Worm (Caenorhabditis elegans) whole organism, mixed stage, embryonic: ENCODE measurements around the gene C47E12.2.

Experiments
- M03D4.4 ChIP-seq: sonication (generic microtip); optimal IDR thresholded peaks from 2 replicates; lab custom pipeline; 2017; ENCODE audit warnings: mild to moderate bottlenecking, missing genetic modification characterization, missing compliant biosample characterization
- blmp-1 ChIP-seq: fragments of 150-350 bp; optimal IDR thresholded peaks from 2 replicates; lab custom pipeline; 2014; ENCODE audit warnings: missing biosample characterization, missing genetic modification characterization
- ces-1 ChIP-seq: fragments of 150-350 bp; optimal IDR thresholded peaks from 2 replicates; lab custom pipeline; 2014; ENCODE audit warnings: missing biosample characterization, missing genetic modification reagents, missing genetic modification characterization
- flh-1 ChIP-seq: fragments of 200-800 bp; sonication (Bioruptor generic); optimal IDR thresholded peaks from 2 replicates; lab custom pipeline; 2018; ENCODE audit warnings: mild to moderate bottlenecking, missing genetic modification characterization, moderate library complexity, missing compliant biosample characterization
- lin-13 ChIP-seq: fragments of 150-350 bp; optimal IDR thresholded peaks from 2 replicates; lab custom pipeline; 2014; ENCODE audit warnings: missing biosample characterization, missing genetic modification characterization
- nhr-237 ChIP-seq: fragments of 150-350 bp; optimal IDR thresholded peaks from 2 replicates; lab custom pipeline; 2014; ENCODE audit warnings: missing biosample characterization, missing genetic modification characterization
- pha-4 ChIP-seq: fragments of 150-350 bp; optimal IDR thresholded peaks from 2 replicates; lab custom pipeline; 2018; ENCODE audit warnings: missing biosample characterization, missing genetic modification reagents, missing genetic modification characterization
- snpc-4 ChIP-seq: fragments of 150-350 bp; optimal IDR thresholded peaks from 2 replicates; lab custom pipeline; 2014; ENCODE audit warnings: missing biosample characterization, missing genetic modification characterization
- ztf-11 ChIP-seq: fragments of 150-350 bp; optimal IDR thresholded peaks from 2 replicates; lab custom pipeline; 2014; ENCODE audit warnings: missing biosample characterization, missing genetic modification characterization

DNA sequence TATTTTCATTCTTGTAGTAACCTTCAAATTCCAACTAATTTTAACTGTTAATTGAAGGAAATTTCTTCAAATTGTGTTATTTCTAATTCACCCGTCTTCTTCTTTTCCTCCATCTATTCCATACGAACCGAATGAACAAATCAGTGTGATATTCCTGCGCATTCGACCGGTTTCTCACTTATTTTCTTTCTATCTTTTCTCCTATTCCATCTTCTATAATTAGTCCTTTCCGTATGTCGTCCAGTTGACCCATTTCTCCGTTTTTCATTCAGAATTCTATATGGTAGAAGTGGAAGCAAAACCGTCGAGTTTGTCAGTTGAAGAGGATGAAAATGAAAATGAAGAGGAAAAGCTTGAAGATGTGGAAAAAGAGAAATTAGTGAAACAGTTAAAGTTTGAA is 6.2 kb upstream of the C47E12.2 start, which contains the start of gene magu-4:
- no peak for TF ChIP-seq ztf-11 (tag; lab: Kevin White, UChicago)
- TF ChIP-seq snpc-4 (tag; lab: Kevin White, UChicago) = no peak
- no peak for TF ChIP-seq pha-4 (tag; lab: Kevin White, UChicago)
- TF ChIP-seq nhr-237 (tag; lab: Kevin White, UChicago) = no peak
- no peak for TF ChIP-seq M03D4.4 (tag; lab: Kevin White, UChicago)
- no peak for TF ChIP-seq blmp-1 (tag; lab: Kevin White, UChicago)
- no peak for TF ChIP-seq flh-1 (GFP tag; lab: Kevin White, UChicago)
- TF ChIP-seq lin-13 = no peak
- no peak for TF ChIP-seq ces-1 (GFP tag; lab: Kevin White, UChicago)
